Worm (Caenorhabditis elegans): ENCODE results near the gene F47B8.5.

F47B8.5 gene

ce11 chrV:14350949-14351348 is 23.3 kb upstream of the F47B8.5 start:
- TF ChIP-seq tbx-8 (GFP tag; optimal IDR thresholded peaks at IDR 0.05) (no peak), nhr-237 (tag; optimal IDR thresholded peaks at IDR 0.05) (peak; percentile 56), nhr-2 (tag; optimal IDR thresholded peaks at IDR 0.05) (no peak), ham-2 (GFP tag; optimal IDR thresholded peaks at IDR 0.05) (peak; percentile 54), nhr-28 (tag; optimal IDR thresholded peaks at IDR 0.05) (no peak), M03D4.4 (tag; optimal IDR thresholded peaks at IDR 0.05) (peak; percentile 2), ceh-39 (tag; optimal IDR thresholded peaks at IDR 0.05) (no peak), lin-32 (GFP tag; optimal IDR thresholded peaks at IDR 0.05) (no peak), lsy-2 (tag; optimal IDR thresholded peaks at IDR 0.05) (peak; percentile 31), ceh-83 (GFP tag; optimal IDR thresholded peaks at IDR 0.05) (peak; percentile 32), ces-1 (GFP tag; optimal IDR thresholded peaks at IDR 0.05) (peak; percentile 9), ztf-11 (tag; optimal IDR thresholded peaks at IDR 0.05) (peak; percentile 12), drap-1 (GFP tag; optimal IDR thresholded peaks at IDR 0.05) (peak; percentile 58), mep-1 (tag; optimal IDR thresholded peaks at IDR 0.05) (peak; percentile 6), unc-62 (GFP tag; optimal IDR thresholded peaks at IDR 0.05) (peak; percentile 9), flh-1 (GFP tag; optimal IDR thresholded peaks at IDR 0.05) (no peak)

- TF ChIP-seq zip-8 (tag; optimal IDR thresholded peaks at IDR 0.05) (no peak), sptf-1 (tag; optimal IDR thresholded peaks at IDR 0.05) (no peak), ztf-11 (tag; optimal IDR thresholded peaks at IDR 0.05) (no peak), ceh-39 (tag; optimal IDR thresholded peaks at IDR 0.05) (no peak), tbx-8 (GFP tag; optimal IDR thresholded peaks at IDR 0.05) (no peak), blmp-1 (tag; optimal IDR thresholded peaks at IDR 0.05) (no peak), mep-1 (tag; optimal IDR thresholded peaks at IDR 0.05) (no peak), flh-1 (GFP tag; optimal IDR thresholded peaks at IDR 0.05) (no peak), nhr-76 (tag; optimal IDR thresholded peaks at IDR 0.05) (no peak), elt-1 (tag; optimal IDR thresholded peaks at IDR 0.05; ENCODE audit: borderline replicate concordance, insufficient read depth) (no peak), cnd-1 (tag; optimal IDR thresholded peaks at IDR 0.05) (no peak), bed-3 (GFP tag; optimal IDR thresholded peaks at IDR 0.05) (no peak), ces-1 (GFP tag; optimal IDR thresholded peaks at IDR 0.05) (no peak), lin-13 (tag; optimal IDR thresholded peaks at IDR 0.05) (no peak)
These were observed 22.8 kb upstream of the F47B8.5 start for ce11 chrV:14350498-14350897.

ce11 chrV:14347234-14347826 is 19.7 kb upstream of the F47B8.5 start, which contains the start of gene cept-2:
Gene cept-2, plus strand, starts transcription at chrV:14347766.
- no peak for TF ChIP-seq mab-5 (tag; optimal IDR thresholded peaks at IDR 0.05)
- no peak for TF ChIP-seq mls-2 (tag; optimal IDR thresholded peaks at IDR 0.05)
- TF ChIP-seq nhr-237 (tag; optimal IDR thresholded peaks at IDR 0.05): peak; percentile 86
- TF ChIP-seq elt-3 (tag; optimal IDR thresholded peaks at IDR 0.05): no peak
- peak; percentile 40 for TF ChIP-seq hlh-1 (tag; optimal IDR thresholded peaks at IDR 0.05)
- no peak for TF ChIP-seq tbx-8 (GFP tag; optimal IDR thresholded peaks at IDR 0.05)
- TF ChIP-seq lsy-2 (tag; optimal IDR thresholded peaks at IDR 0.05): peak; percentile 84
- TF ChIP-seq unc-120 (tag; optimal IDR thresholded peaks at IDR 0.05; ENCODE audit: poor library complexity, severe bottlenecking): no peak
- TF ChIP-seq ham-2 (GFP tag; optimal IDR thresholded peaks at IDR 0.05): no peak
- TF ChIP-seq drap-1 (GFP tag; optimal IDR thresholded peaks at IDR 0.05): peak; percentile 49
- no peak for TF ChIP-seq sem-2 (GFP tag; optimal IDR thresholded peaks at IDR 0.05)
- no peak for TF ChIP-seq lin-32 (GFP tag; optimal IDR thresholded peaks at IDR 0.05)
- no peak for TF ChIP-seq flh-1 (GFP tag; optimal IDR thresholded peaks at IDR 0.05)
- TF ChIP-seq ztf-11 (tag; optimal IDR thresholded peaks at IDR 0.05): no peak
- TF ChIP-seq lin-13 (tag; optimal IDR thresholded peaks at IDR 0.05): peak; percentile 70
- no peak for TF ChIP-seq blmp-1 (tag; optimal IDR thresholded peaks at IDR 0.05)
- no peak for TF ChIP-seq zip-8 (tag; optimal IDR thresholded peaks at IDR 0.05)
- peak; percentile 27 for TF ChIP-seq unc-62 (GFP tag; optimal IDR thresholded peaks at IDR 0.05)
- peak; percentile 12 for TF ChIP-seq ceh-39 (tag; optimal IDR thresholded peaks at IDR 0.05)
- TF ChIP-seq pha-4 (tag; optimal IDR thresholded peaks at IDR 0.05): peak; percentile 58
- peak; percentile 97 for TF ChIP-seq mep-1 (tag; optimal IDR thresholded peaks at IDR 0.05)
- TF ChIP-seq sptf-1 (tag; optimal IDR thresholded peaks at IDR 0.05): peak; percentile 56
- TF ChIP-seq cnd-1 (tag; optimal IDR thresholded peaks at IDR 0.05): peak; percentile 2
- TF ChIP-seq nhr-2 (tag; optimal IDR thresholded peaks at IDR 0.05): peak; percentile 8

- TF ChIP-seq zip-8 (tag; optimal IDR thresholded peaks at IDR 0.05): no peak
- TF ChIP-seq flh-1 (GFP tag; optimal IDR thresholded peaks at IDR 0.05): no peak
- no peak for TF ChIP-seq ceh-83 (GFP tag; optimal IDR thresholded peaks at IDR 0.05)
- TF ChIP-seq ham-2 (GFP tag; optimal IDR thresholded peaks at IDR 0.05): no peak
- no peak for TF ChIP-seq unc-39 (tag; optimal IDR thresholded peaks at IDR 0.05)
- TF ChIP-seq tbx-8 (GFP tag; optimal IDR thresholded peaks at IDR 0.05): no peak
- no peak for TF ChIP-seq unc-62 (GFP tag; optimal IDR thresholded peaks at IDR 0.05)
- TF ChIP-seq blmp-1 (tag; optimal IDR thresholded peaks at IDR 0.05): no peak
- no peak for TF ChIP-seq ztf-11 (tag; optimal IDR thresholded peaks at IDR 0.05)
- TF ChIP-seq ceh-39 (tag; optimal IDR thresholded peaks at IDR 0.05): no peak
These were observed 14.0 kb upstream of the F47B8.5 start, which contains the start of gene F47B8.10 for ce11 chrV:14341672-14342071. Gene F47B8.10, plus strand, starts transcription at chrV:14341972.
